Worm (Caenorhabditis elegans) whole organism, dauer: ENCODE data around the gene F01F1.15.

ENCODE experiments used
- unc-62 ChIP-seq: sonication (generic microtip); optimal IDR thresholded peaks from 2 replicates; lab custom pipeline; 2017; ENCODE audit warnings: missing biosample characterization, missing genetic modification reagents, missing genetic modification characterization

Gene F01F1.15

DNA sequence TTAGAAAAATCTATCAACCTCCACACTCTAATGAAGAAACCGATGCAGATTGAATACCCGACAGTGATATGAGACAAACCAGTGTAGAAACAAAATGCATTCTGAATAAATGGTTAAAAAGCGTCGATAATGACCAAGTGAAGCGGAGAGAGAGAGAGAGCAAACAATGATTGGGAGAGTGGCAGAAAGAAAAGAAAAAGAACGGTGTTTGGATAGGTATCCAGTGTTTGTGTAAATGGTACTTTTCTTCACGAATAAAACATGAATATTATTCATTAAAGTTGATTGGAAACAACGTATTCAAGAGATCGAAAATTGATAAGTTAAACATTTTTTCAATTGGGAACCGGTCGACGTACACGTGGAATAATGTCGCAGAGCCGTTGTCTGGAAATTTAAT lies at the start of gene F01F1.15:
Gene F01F1.15 (minus strand): TSS at position 101 of the 400 bp plus-strand sequence.
- no peak for TF ChIP-seq unc-62 (GFP tag; lab: Kevin White, UChicago)

DNA sequence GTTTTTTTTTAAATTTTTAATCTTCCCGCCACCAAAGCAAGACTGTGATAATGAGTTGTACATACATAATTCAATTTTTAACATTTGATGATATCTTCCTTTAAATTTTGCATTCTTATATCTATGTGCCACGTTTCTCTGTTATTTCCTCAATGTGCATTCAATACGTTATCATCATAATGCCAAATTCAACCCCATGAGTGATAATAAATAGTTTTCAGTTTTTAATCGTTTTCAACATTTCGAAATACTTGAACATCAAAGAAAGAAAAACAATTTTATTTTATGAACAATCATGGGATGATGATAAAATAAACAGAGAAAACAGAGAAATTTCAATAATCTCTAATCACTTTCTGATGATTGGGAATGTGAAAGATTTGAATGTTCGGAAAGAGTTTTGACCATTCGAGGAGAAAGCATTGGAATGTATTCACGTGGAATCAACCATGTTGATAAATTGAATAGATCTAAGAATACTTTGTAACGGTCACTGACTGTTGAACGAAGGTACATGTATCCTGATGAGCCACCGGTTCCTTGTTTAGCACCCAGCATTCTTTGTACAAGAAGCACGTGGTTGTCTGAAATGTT lies 48.1 kb upstream of the F01F1.15 start:
- no peak for TF ChIP-seq unc-62 (GFP tag; lab: Kevin White, UChicago)

DNA sequence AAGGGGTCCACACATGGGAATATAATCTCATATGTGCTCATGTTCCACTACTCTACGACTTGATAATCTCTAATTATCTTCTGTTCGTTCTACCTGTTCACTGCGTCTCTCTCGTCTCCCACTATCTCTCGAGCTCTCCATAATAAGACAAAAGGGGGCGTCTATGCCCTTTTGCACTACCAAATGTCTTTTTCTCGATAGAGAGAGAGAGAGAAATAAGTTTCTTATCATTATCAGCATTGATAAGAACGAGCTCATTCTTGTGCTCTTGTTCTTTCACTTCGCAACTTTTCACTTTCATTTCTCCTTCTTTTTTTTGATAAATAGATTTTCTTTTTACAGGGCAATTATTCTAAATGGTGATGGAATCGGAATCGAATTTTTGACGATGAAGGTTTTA lies 46.6 kb upstream of the F01F1.15 start:
- no peak for TF ChIP-seq unc-62 (GFP tag; lab: Kevin White, UChicago)

DNA sequence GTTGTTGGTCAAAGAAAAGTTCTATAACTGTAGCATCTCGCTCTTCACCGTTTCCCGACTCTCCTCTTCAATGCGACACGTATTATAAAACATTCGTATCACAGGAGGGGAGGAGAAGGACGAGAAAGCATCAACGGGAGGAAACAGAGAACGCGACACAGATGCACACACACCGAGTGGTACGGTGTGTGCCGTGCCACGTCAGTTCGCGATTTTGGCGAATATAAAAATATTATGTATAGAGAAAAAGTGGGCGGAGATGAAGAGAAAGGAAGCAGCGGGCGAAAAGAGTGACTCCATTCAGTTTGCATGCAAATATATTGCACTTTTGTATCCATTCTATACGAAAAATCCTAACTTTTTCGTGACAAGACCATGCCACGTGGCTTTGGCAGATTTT lies 45.4 kb upstream of the F01F1.15 start:
- TF ChIP-seq unc-62 (GFP tag; lab: Kevin White, UChicago), result no peak

DNA sequence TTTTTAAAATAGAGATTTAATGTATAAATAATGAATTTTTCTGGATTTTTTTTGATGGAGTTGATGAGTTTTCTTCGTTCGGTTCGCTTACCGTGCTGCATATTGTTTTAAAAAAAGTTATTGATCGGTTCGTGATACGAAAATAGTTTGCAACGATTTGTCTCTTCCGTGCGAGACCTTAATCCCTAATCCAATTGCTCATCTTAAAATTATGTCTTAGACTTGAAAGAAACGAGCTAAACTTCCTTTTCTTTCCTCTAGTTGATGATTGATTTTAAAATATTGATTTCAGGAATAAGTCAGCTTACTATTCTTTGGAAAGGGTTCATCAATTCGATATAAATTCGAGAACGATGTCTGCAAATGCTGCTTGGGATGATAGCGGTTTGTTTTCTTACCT lies 39.1 kb upstream of the F01F1.15 start, which contains the start of gene C28H8.3:
Gene C28H8.3 (plus strand): TSS at position 293 of the 400 bp plus-strand sequence.
- no peak for TF ChIP-seq unc-62 (GFP tag; lab: Kevin White, UChicago)

DNA sequence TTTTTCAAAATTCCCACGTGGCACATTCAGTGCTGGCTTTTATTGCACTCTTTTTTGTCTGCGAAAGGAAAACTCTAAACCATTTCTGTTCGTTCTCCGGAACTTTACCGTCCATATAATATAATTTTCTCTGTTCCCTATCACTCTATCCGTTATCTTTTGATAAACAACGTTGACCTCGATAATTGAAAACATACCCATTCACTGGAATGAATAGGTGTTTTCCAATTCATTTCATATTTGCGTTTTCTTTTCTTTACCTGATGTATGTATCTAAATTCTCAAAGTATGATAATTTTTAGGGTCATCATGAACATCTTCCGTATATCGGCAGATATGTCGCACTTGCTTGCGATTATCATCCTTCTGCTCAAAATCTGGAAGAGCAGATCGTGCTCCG lies 37.4 kb upstream of the F01F1.15 start, which contains the start of gene erd-2.2:
Gene erd-2.2 (plus strand): TSS at position 301 of the 400 bp plus-strand sequence.
- TF ChIP-seq unc-62 (GFP tag; lab: Kevin White, UChicago), result no peak

DNA sequence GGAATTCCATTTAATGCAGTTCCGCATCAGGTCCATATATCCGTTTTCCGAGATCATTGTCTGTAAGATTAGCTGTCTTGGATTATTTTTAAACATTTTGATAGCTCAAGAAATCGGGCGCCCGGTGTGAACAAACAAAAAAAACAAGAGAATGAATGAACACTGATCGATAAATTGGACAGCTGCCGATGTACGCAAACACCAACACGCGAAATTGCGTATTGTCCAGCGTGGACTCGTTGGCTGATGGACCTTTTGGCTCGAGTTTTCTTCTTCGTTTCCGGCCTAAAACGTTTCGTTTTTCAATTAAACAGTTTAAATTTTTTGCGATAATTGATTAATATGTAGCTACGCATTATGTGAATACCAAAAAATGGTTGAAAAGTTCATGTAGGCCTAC lies 36.7 kb upstream of the F01F1.15 start, which contains the start of gene dpff-1:
Gene dpff-1 (minus strand): TSS at position 288 of the 400 bp plus-strand sequence.
- TF ChIP-seq unc-62 (GFP tag; lab: Kevin White, UChicago), result no peak

DNA sequence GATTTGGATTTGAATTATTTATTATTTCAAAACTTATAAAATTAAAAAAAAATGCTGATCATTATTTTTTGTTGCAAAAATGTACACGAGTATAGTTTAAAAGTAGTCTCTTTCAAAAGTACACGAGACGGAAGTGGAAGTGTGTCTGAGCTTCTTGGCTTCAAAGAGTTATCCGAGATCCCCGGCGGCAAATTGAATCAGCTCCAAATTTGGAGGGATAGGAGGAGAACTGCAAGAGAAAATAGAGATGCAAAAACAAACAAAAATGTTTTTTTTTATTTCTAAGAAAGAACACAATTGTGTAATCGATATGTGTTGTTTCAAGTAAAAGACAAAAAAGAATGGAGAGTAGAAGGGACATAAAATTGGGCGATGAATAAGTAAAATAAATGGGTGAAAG lies 33.2 kb upstream of the F01F1.15 start:
- no peak for TF ChIP-seq unc-62 (GFP tag; lab: Kevin White, UChicago)

DNA sequence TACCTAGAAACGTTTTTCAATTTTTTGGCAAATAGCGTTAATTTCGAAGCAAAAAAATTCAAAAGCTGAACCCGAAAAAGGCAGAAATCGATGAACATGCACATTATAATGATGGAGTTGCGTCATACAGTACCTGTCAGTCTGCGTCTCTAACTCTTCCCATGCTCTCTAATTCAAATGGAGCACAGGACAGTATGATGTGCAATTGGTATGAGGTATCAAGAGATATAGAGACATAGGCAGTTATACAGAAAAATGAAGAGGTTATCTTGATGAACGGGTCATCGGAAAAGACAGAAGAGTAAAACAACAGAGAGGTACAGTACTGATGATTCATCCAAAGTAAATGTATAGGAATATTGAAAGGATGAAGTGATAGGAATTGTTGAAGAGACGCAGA lies 31.4 kb upstream of the F01F1.15 start:
- TF ChIP-seq unc-62 (GFP tag; lab: Kevin White, UChicago), result no peak

DNA sequence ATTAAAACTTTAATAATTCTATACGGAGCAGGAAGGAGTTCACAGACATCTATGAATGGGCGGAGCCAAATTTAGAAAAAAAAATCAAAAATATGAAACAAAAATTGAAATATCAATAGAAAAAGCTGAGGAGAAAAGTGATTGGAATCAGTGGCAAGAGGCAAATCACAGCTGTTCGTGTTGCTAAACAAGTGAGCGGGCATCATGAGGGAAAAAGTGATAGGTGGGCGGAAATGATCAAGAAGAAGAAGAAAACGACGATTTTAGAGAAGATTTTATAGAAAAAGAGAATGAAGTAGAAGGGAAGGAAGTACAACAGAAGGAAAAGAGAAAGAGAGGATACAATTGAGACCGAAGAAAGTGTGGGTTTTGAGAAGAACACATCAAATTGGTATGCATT lies 29.3 kb upstream of the F01F1.15 start:
- no peak for TF ChIP-seq unc-62 (GFP tag; lab: Kevin White, UChicago)

DNA sequence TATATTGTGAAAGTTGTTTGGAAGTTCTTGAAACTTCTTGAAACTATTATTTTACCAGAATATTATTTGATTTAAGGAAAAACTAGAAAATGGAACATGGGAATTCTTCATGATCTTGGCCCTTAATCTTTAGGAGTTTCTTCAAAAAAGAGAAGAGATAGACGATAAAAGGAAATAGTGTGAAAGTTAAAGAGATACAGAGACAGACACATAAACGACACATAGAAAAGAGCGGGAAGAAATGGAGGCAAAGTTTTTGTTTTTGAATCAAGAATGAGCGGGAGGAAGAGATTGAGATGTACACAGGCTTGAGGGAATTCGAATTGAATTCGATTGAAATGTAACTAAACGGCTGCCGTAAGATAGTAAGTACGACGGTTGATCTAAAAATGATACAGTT lies 28.1 kb upstream of the F01F1.15 start:
- no peak for TF ChIP-seq unc-62 (GFP tag; lab: Kevin White, UChicago)

DNA sequence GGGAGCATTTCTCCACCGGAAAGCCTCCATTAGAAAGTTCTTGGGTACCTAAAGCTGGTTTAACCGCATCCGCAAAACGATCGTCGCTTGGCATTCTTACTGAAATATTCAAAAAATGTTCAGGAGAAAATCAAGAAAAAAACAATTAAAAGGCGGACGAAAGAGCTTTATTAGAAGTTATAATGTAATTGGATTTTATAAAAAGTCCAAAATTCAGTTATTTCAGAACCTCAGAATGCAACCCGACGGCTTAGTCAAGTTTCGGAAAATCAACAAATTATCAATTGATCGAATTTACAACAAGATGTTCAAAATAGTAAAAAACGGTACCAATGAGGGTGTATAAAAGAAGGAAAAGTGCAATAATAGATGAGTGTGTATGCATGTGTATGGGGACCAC lies 26.6 kb upstream of the F01F1.15 start, which contains the start of gene pxl-1:
Gene pxl-1 (minus strand): TSS at position 101 of the 400 bp plus-strand sequence.
- no peak for TF ChIP-seq unc-62 (GFP tag; lab: Kevin White, UChicago)

DNA sequence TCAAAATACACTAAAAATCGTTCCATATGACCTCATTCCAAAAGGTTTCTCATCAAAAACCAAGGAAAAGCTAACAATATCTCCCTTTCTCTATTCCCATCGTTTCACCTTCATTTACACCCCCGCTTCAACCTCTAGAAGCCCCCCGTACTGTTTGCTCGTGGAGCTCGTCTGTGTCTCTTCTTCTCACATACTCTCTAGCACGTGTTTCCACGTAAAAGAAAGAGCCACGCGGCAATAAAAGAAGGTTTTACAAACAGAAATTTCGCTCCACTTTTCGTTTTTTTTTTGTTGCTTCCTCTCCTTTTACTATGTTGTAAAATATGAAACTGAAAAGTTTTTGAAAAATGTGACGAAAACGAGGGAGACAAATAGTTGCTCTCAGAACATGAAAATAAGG lies 23.6 kb upstream of the F01F1.15 start:
- TF ChIP-seq unc-62 (GFP tag; lab: Kevin White, UChicago), result no peak

DNA sequence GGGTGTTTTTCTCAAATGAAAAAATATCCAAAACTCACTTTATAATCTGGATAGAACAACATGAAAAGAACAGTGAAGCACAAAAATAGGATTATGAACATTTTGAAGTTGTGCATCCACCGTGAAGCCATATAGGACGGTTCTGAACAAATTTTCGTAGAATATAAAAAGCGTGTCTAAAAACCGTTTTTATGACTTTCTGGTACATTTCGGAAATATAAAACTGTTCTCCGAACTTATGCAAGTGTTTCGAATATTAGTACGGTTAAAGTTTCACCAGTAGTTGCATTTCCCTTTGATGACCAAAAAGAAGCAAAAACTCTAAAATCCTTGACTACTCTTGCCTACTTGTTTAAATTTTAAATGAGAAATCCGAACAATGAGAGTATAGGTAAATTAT lies 19.3 kb upstream of the F01F1.15 start, which contains the start of gene C28H8.8:
Gene C28H8.8 (minus strand): TSS at position 101 of the 400 bp plus-strand sequence.
- TF ChIP-seq unc-62 (GFP tag; lab: Kevin White, UChicago), result no peak

DNA sequence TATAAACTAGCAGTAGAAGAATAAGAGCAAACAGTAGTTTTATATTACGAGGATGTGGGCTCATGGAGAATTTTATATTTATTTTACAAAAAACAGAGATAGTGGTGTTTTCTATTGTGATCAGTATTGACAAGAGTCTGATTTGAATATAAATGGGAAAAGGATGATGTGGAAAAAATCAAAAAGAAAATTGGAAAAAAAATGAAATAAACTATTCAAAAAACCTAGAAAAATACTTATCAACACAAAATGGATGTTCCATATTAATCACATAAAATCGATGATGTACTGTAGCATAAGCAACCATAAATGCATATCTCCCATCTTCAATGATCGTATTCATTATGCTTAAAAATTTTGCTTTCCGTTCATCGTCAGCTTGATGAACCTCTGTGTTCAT lies 17.6 kb upstream of the F01F1.15 start, which contains the start of gene C28H8.7:
Gene C28H8.7 (minus strand): TSS at position 101 of the 400 bp plus-strand sequence.
- no peak for TF ChIP-seq unc-62 (GFP tag; lab: Kevin White, UChicago)

DNA sequence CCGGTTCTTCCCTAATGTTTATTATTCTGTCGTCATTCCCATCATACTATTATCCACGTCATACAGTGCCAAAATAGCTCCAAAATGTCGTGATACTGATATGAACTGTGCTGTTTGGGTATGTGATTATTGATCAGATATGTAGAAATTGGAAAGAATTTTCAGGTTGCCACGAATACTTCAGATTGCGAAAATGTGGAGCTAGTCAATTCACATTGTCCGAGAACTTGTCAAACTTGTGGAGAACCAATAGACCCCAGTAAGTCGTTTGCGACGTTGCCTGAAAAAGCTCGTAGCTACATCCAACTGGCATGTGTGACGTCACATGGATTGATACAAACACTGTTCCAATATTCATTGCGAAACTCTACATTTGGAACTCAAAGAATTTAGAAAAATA lies 15.1 kb upstream of the F01F1.15 start:
- no peak for TF ChIP-seq unc-62 (GFP tag; lab: Kevin White, UChicago)

DNA sequence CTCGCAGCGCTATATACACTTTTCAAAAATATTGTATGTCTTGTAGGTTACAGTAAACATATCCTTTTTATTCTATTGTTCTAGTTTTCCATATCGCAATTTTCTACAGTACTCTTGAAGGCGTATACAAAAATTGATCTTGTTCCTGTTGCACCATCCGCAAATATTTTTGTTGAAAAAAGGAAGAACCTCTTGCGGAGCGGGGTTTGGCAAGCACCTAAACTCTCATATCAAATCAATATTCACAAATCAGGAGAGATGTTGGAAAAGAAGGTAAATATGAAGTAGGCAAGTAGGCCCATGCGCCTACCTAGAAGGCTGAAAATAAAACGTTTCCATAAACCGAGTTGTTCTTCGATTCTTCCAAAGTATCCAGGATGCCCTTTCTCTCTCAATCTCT lies 14.7 kb upstream of the F01F1.15 start, which contains the start of gene C28H8.5:
Gene C28H8.5 (plus strand): TSS at position 301 of the 400 bp plus-strand sequence.
- TF ChIP-seq unc-62 (GFP tag; lab: Kevin White, UChicago), result no peak
